Worm (Caenorhabditis elegans): ENCODE results near the gene pfk-1.2.
A peak's percentile ranks its signal among the peaks of the same experiment; 100 is the strongest.

The pfk-1.2 gene

DNA sequence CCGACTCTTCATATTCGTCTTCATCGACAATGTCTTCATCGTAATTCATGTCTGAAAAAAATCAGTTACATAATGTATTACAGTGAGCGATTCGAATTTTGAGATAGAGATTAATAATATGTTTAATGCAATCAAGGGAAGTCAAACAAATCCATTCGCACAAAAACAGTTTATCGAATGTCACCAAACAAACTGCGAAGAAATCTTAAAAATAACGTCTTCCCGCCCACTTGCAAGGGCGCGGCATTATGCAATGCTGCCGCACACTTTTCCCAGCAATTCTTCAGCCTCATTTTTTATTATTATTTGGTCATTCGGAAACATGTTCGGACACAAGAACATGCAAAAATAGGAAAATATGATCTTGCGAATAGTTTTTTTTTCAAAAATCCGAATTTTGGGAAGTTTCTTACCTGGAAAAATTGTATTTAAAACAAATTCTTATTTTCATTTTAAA, 12.6 kb downstream of the pfk-1.2 start, which contains the start of gene mdf-1 (continued):
- TF ChIP-seq mef-2 (tag; optimal IDR thresholded peaks at IDR 0.05) = no peak
- TF ChIP-seq hpl-2 (GFP tag; optimal IDR thresholded peaks at IDR 0.05) = no peak
- TF ChIP-seq nhr-71 (tag; optimal IDR thresholded peaks at IDR 0.05) = peak; percentile 80
- TF ChIP-seq irx-1 (tag; optimal IDR thresholded peaks at IDR 0.05) = peak; percentile 40
- peak in 1 of 2 experiments; percentile 45 for TF ChIP-seq mdl-1 (tag; optimal IDR thresholded peaks at IDR 0.05)
- TF ChIP-seq fos-1 (tag; optimal IDR thresholded peaks at IDR 0.05) = no peak
- TF ChIP-seq sptf-1 (tag; optimal IDR thresholded peaks at IDR 0.05) = no peak
- TF ChIP-seq nhr-19 (GFP tag; conservative IDR thresholded peaks at IDR 0.05) = peak; percentile 49
- TF ChIP-seq lin-15B (tag; optimal IDR thresholded peaks at IDR 0.05) = peak; percentile 65
- no peak for TF ChIP-seq fkh-4 (tag; optimal IDR thresholded peaks at IDR 0.05; ENCODE audit: borderline replicate concordance)
- TF ChIP-seq snu-23 (GFP tag; optimal IDR thresholded peaks at IDR 0.05) = peak; percentile 79
- TF ChIP-seq elt-2 (tag; optimal IDR thresholded peaks at IDR 0.05) = no peak
- peak; percentile 57 for TF ChIP-seq lir-3 (tag; optimal IDR thresholded peaks at IDR 0.05; ENCODE audit: poor library complexity)
- TF ChIP-seq unc-86 (tag; optimal IDR thresholded peaks at IDR 0.05) = peak; percentile 32
- no peak for TF ChIP-seq pax-3 (tag; optimal IDR thresholded peaks at IDR 0.05)
- TF ChIP-seq unc-62 (GFP tag; optimal IDR thresholded peaks at IDR 0.05) = no peak
- no peak for TF ChIP-seq tlp-1 (tag; optimal IDR thresholded peaks at IDR 0.05)
- no peak for TF ChIP-seq C34B4.2 (tag; optimal IDR thresholded peaks at IDR 0.05)
- TF ChIP-seq F16B12.6 (tag; optimal IDR thresholded peaks at IDR 0.05) = peak; percentile 10
- TF ChIP-seq elt-3 (tag; optimal IDR thresholded peaks at IDR 0.05) = peak in 1 of 6 experiments; percentile 82
- no peak for TF ChIP-seq hlh-4 (tag; optimal IDR thresholded peaks at IDR 0.05)
- no peak for TF ChIP-seq nhr-11 (tag; optimal IDR thresholded peaks at IDR 0.05)
- no peak for TF ChIP-seq zag-1 (tag; optimal IDR thresholded peaks at IDR 0.05)
- peak; percentile 59 to 81 for TF ChIP-seq lsy-2 (tag; optimal IDR thresholded peaks at IDR 0.05)
- no peak for TF ChIP-seq vab-15 (tag; optimal IDR thresholded peaks at IDR 0.05)
- no peak for TF ChIP-seq pag-3 (tag; optimal IDR thresholded peaks at IDR 0.05; ENCODE audit: borderline replicate concordance, insufficient read depth)
- peak; percentile 50 for TF ChIP-seq egl-13 (tag; optimal IDR thresholded peaks at IDR 0.05)
- peak; percentile 68 for TF ChIP-seq nhr-90 (tag; optimal IDR thresholded peaks at IDR 0.05; ENCODE audit: poor library complexity)
- TF ChIP-seq lin-13 (GFP tag; optimal IDR thresholded peaks at IDR 0.05) = peak; percentile 62
- TF ChIP-seq C04F5.9 (tag; optimal IDR thresholded peaks at IDR 0.05) = no peak
- no peak for TF ChIP-seq isw-1 (GFP tag; IDR thresholded peaks at IDR 0.05)

- peak; percentile 9 to 45 (median 43) for TF ChIP-seq dpl-1 (GFP tag; optimal IDR thresholded peaks at IDR 0.05)
- peak; percentile 7 for TF ChIP-seq pax-3 (tag; optimal IDR thresholded peaks at IDR 0.05)
- no peak for TF ChIP-seq ceh-8 (GFP tag; optimal IDR thresholded peaks at IDR 0.05)
- no peak for TF ChIP-seq unc-98 (GFP tag; IDR thresholded peaks at IDR 0.05)
- no peak for TF ChIP-seq Y116A8C.19 (tag; optimal IDR thresholded peaks at IDR 0.05; ENCODE audit: borderline replicate concordance)
- TF ChIP-seq aha-1 (tag; optimal IDR thresholded peaks at IDR 0.05) = no peak
- TF ChIP-seq ztf-4 (tag; optimal IDR thresholded peaks at IDR 0.05) = no peak
- TF ChIP-seq elt-2 (tag; optimal IDR thresholded peaks at IDR 0.05) = no peak
- TF ChIP-seq nhr-28 (tag; optimal IDR thresholded peaks at IDR 0.05) = no peak
- no peak for TF ChIP-seq nhr-76 (tag; optimal IDR thresholded peaks at IDR 0.05)
- TF ChIP-seq rnt-1 (tag; optimal IDR thresholded peaks at IDR 0.05) = peak; percentile 42
- no peak for TF ChIP-seq aly-2 (tag; optimal IDR thresholded peaks at IDR 0.05)
- peak; percentile 59 for TF ChIP-seq unc-86 (tag; optimal IDR thresholded peaks at IDR 0.05)
- peak; percentile 45 for TF ChIP-seq nhr-90 (tag; optimal IDR thresholded peaks at IDR 0.05; ENCODE audit: poor library complexity)
- peak; percentile 83 for TF ChIP-seq dsc-1 (tag; optimal IDR thresholded peaks at IDR 0.05)
- no peak for TF ChIP-seq lin-39 (tag; optimal IDR thresholded peaks at IDR 0.05)
- TF ChIP-seq mdl-1 (tag; optimal IDR thresholded peaks at IDR 0.05) = peak in 1 of 2 experiments; percentile 39
- TF ChIP-seq egl-13 (tag; optimal IDR thresholded peaks at IDR 0.05) = peak; percentile 72
- peak; percentile 45; the same call in 1 of the 2 replicates for TF ChIP-seq mab-9 (GFP tag; IDR thresholded peaks at IDR 0.05)
- no peak for TF ChIP-seq hpl-2 (GFP tag; optimal IDR thresholded peaks at IDR 0.05)
- peak; percentile 32 for TF ChIP-seq mep-1 (tag; optimal IDR thresholded peaks at IDR 0.05)
- TF ChIP-seq lsy-2 (tag; optimal IDR thresholded peaks at IDR 0.05) = peak; percentile 33 to 47
- TF ChIP-seq C34B4.2 (tag; optimal IDR thresholded peaks at IDR 0.05) = no peak
- peak; percentile 72 for TF ChIP-seq jun-1 (tag; optimal IDR thresholded peaks at IDR 0.05)
- TF ChIP-seq snpc-4 (tag; optimal IDR thresholded peaks at IDR 0.05) = peak; percentile 12
- peak in 1 of 2 experiments; percentile 43 for TF ChIP-seq ztf-11 (tag; optimal IDR thresholded peaks at IDR 0.05)
- no peak for TF ChIP-seq lin-15B (tag; optimal IDR thresholded peaks at IDR 0.05)
- TF ChIP-seq swsn-7 (tag; optimal IDR thresholded peaks at IDR 0.05) = peak; percentile 74
- no peak for TF ChIP-seq tlp-1 (tag; optimal IDR thresholded peaks at IDR 0.05)
- TF ChIP-seq efl-1 (optimal IDR thresholded peaks at IDR 0.05) = peak; percentile 60 to 63
- TF ChIP-seq efl-1 (GFP tag; optimal IDR thresholded peaks at IDR 0.05 in 1 of 2) = peak; percentile 53 to 93
Measured at ce11 chrV:9545238-9545709, 13.7 kb downstream of the pfk-1.2 start, which contains the start of the genes his-35 and his-41. Gene his-35 (minus strand): TSS chrV:9545288. Gene his-41 (plus strand): TSS chrV:9545536.
